Fruit fly (Drosophila melanogaster) whole organism, embryonic: ENCODE results near the gene prd1.

Source experiments
- Bteb2 ChIP-seq: fragments of 200-800 bp; sonication (Bioruptor generic); optimal IDR thresholded peaks from 2 replicates; lab custom pipeline; 2016; ENCODE audit warnings: missing biosample characterization, missing genetic modification characterization
- C15 ChIP-seq: fragments of 200-800 bp; sonication (Bioruptor generic); IDR thresholded peaks from 3 replicates; pipeline ENCODE4 v1.3.6; 2022; ENCODE audit warnings: missing biosample characterization, missing genetic modification characterization
- CG15514 ChIP-seq: fragments of 200-800 bp; sonication (Bioruptor generic); optimal IDR thresholded peaks from 3 replicates; lab custom pipeline; 2017; ENCODE audit warnings: missing biosample characterization, missing genetic modification characterization, mild to moderate bottlenecking, moderate library complexity, missing genetic modification reagents
- CG17359 ChIP-seq: fragments of 200-800 bp; sonication (Bioruptor generic); optimal IDR thresholded peaks from 3 replicates; lab custom pipeline; 2018; ENCODE audit warnings: missing biosample characterization, mild to moderate bottlenecking, missing genetic modification characterization, moderate library complexity
- CG17385 ChIP-seq: fragments of 200-800 bp; sonication (Bioruptor generic); optimal IDR thresholded peaks from 3 replicates; lab custom pipeline; 2018; ENCODE audit warnings: missing biosample characterization, mild to moderate bottlenecking, missing genetic modification characterization
- CG18262 ChIP-seq: fragments of 200-800 bp; optimal IDR thresholded peaks from 3 replicates; lab custom pipeline; 2019; ENCODE audit warnings: missing biosample characterization, mild to moderate bottlenecking, missing genetic modification characterization, moderate library complexity
- CG1832 ChIP-seq: fragments of 200-800 bp; sonication (Bioruptor generic); optimal IDR thresholded peaks from 2 replicates; lab custom pipeline; 2017; ENCODE audit warnings: missing biosample characterization, mild to moderate bottlenecking, missing genetic modification characterization, inconsistent platforms
- CG18599 ChIP-seq: fragments of 200-800 bp; sonication (Bioruptor generic); optimal IDR thresholded peaks from 3 replicates; lab custom pipeline; 2017; ENCODE audit warnings: missing biosample characterization, missing genetic modification characterization, mild to moderate bottlenecking, moderate library complexity, missing genetic modification reagents
- CG2875 ChIP-seq: fragments of 200-800 bp; sonication (Bioruptor generic); optimal IDR thresholded peaks from 2 replicates; lab custom pipeline; 2017; ENCODE audit warnings: missing biosample characterization, mild to moderate bottlenecking, missing genetic modification characterization, missing genetic modification reagents
- CG30431 ChIP-seq: fragments of 200-800 bp; sonication (Bioruptor generic); optimal IDR thresholded peaks from 2 replicates; lab custom pipeline; 2017; ENCODE audit warnings: missing biosample characterization, missing genetic modification characterization
- CG42726 ChIP-seq: fragments of 200-800 bp; sonication (Bioruptor generic); IDR thresholded peaks from 2 replicates; pipeline ENCODE4 v1.3.6; 2022; ENCODE audit warnings: missing biosample characterization, missing genetic modification characterization; ENCODE audit not compliant: partially characterized antibody
- CG43689 ChIP-seq: fragments of 200-800 bp; sonication (Bioruptor generic); IDR thresholded peaks from 2 replicates; pipeline ENCODE4 v1.3.6; 2022; ENCODE audit warnings: missing biosample characterization, missing genetic modification characterization
- CG8290 ChIP-seq, 3 experiments: fragments of 200-800 bp; sonication (Bioruptor generic); optimal IDR thresholded peaks; 2 replicates each; lab custom pipeline; 2016 to 2019; ENCODE audit warnings: missing biosample characterization in 3 of 3, missing genetic modification characterization in 3 of 3, mild to moderate bottlenecking in 2 of 3, moderate library complexity in 1 of 3
- CG9437 ChIP-seq: fragments of 200-800 bp; sonication (Bioruptor generic); optimal IDR thresholded peaks from 2 replicates; lab custom pipeline; 2018; ENCODE audit warnings: missing biosample characterization, mild to moderate bottlenecking, missing genetic modification characterization
- CrebB ChIP-seq: fragments of 200-800 bp; sonication (Bioruptor generic); optimal IDR thresholded peaks from 3 replicates; lab custom pipeline; 2018; ENCODE audit warnings: missing biosample characterization, mild to moderate bottlenecking, missing genetic modification characterization
- Doc2 ChIP-seq: fragments of 200-800 bp; sonication (Bioruptor generic); IDR thresholded peaks from 2 replicates; pipeline ENCODE4 v1.3.6; 2022; ENCODE audit warnings: missing biosample characterization, missing genetic modification characterization
- E2f2 ChIP-seq: fragments of 200-800 bp; sonication (Bioruptor generic); IDR thresholded peaks from 2 replicates; pipeline ENCODE4 v1.3.6; 2022; ENCODE audit warnings: missing biosample characterization, missing genetic modification characterization
- Eip74EF ChIP-seq, 2 experiments: fragments of 200-800 bp in 1 of 2; fragments of >200 bp in 1 of 2; sonication (Bioruptor generic) in 1 of 2; optimal IDR thresholded peaks; 2 replicates each; lab custom pipeline; 2017 to 2019; ENCODE audit warnings: missing biosample characterization in 2 of 2, missing genetic modification characterization in 2 of 2, mild to moderate bottlenecking in 1 of 2, moderate library complexity in 1 of 2
- Gug ChIP-seq: fragments of 200-800 bp; sonication (Bioruptor generic); IDR thresholded peaks from 4 replicates; pipeline ENCODE4 v1.3.6; 2022; ENCODE audit warnings: missing biosample characterization, missing genetic modification characterization
- Hey ChIP-seq: fragments of 200-800 bp; sonication (Bioruptor generic); optimal IDR thresholded peaks from 3 replicates; lab custom pipeline; 2018; ENCODE audit warnings: missing biosample characterization, mild to moderate bottlenecking, missing genetic modification characterization
- Myb ChIP-seq: fragments of 200-800 bp; sonication (Bioruptor generic); optimal IDR thresholded peaks from 2 replicates; lab custom pipeline; 2016; ENCODE audit warnings: missing biosample characterization, missing genetic modification characterization
- PHDP ChIP-seq: fragments of 200-800 bp; sonication (Bioruptor generic); optimal IDR thresholded peaks from 3 replicates; lab custom pipeline; 2018; ENCODE audit warnings: missing biosample characterization, mild to moderate bottlenecking, missing genetic modification characterization, moderate library complexity
- Spps ChIP-seq: fragments of 200-800 bp; sonication (Bioruptor generic); optimal IDR thresholded peaks from 2 replicates; lab custom pipeline; 2018; ENCODE audit warnings: missing biosample characterization, mild to moderate bottlenecking, missing genetic modification characterization
- TFAM ChIP-seq: fragments of 200-800 bp; sonication (Bioruptor generic); optimal IDR thresholded peaks from 2 replicates; lab custom pipeline; 2017; ENCODE audit warnings: missing biosample characterization, missing genetic modification characterization, inconsistent platforms
- ase ChIP-seq: fragments of 200-800 bp; sonication (Bioruptor generic); IDR thresholded peaks from 3 replicates; pipeline ENCODE4 v1.3.6; 2022; ENCODE audit warnings: missing biosample characterization, missing genetic modification characterization
- da ChIP-seq: fragments of 200-800 bp; sonication (Bioruptor generic); optimal IDR thresholded peaks from 2 replicates; lab custom pipeline; 2016; ENCODE audit warnings: missing biosample characterization, missing genetic modification characterization
- dan ChIP-seq: fragments of 200-800 bp; sonication (Bioruptor generic); IDR thresholded peaks from 2 replicates; pipeline ENCODE4 v1.3.6; 2022; ENCODE audit warnings: missing biosample characterization, missing genetic modification characterization
- dati ChIP-seq: fragments of 200-800 bp; sonication (Bioruptor generic); IDR thresholded peaks from 2 replicates; pipeline ENCODE4 v1.3.6; 2022; ENCODE audit warnings: missing biosample characterization, missing genetic modification characterization
- ftz-f1 ChIP-seq: fragments of 200-800 bp; sonication (Bioruptor generic); optimal IDR thresholded peaks from 2 replicates; lab custom pipeline; 2016; ENCODE audit warnings: missing biosample characterization, missing genetic modification characterization
- gce ChIP-seq: fragments of 200-800 bp; sonication (Bioruptor generic); IDR thresholded peaks from 3 replicates; pipeline ENCODE4 v1.3.6; 2022; ENCODE audit warnings: missing biosample characterization, missing genetic modification characterization
- gcm ChIP-seq: fragments of 200-800 bp; sonication (Bioruptor generic); optimal IDR thresholded peaks from 2 replicates; lab custom pipeline; 2019; ENCODE audit warnings: missing biosample characterization, mild to moderate bottlenecking, missing genetic modification characterization, moderate library complexity
- gem ChIP-seq: fragments of 200-800 bp; sonication (Bioruptor generic); optimal IDR thresholded peaks from 2 replicates; lab custom pipeline; 2019; ENCODE audit warnings: missing biosample characterization, mild to moderate bottlenecking, missing genetic modification characterization, moderate library complexity
- grau ChIP-seq: fragments of 200-800 bp; optimal IDR thresholded peaks from 3 replicates; lab custom pipeline; 2019; ENCODE audit warnings: missing biosample characterization, mild to moderate bottlenecking, missing genetic modification characterization, moderate library complexity
- inv ChIP-seq: fragments of 200-800 bp; sonication (Bioruptor generic); IDR thresholded peaks from 2 replicates; pipeline ENCODE4 v1.3.6; 2022; ENCODE audit warnings: missing biosample characterization, missing genetic modification characterization; ENCODE audit not compliant: partially characterized antibody
- klu ChIP-seq: fragments of 200-800 bp; sonication (Bioruptor generic); IDR thresholded peaks from 2 replicates; pipeline ENCODE4 v1.3.6; 2022; ENCODE audit warnings: missing biosample characterization, missing genetic modification characterization
- lola ChIP-seq, 3 experiments: fragments of >200 bp in 2 of 3; fragments of 200-800 bp in 1 of 3; sonication (Bioruptor generic) in 1 of 3; optimal IDR thresholded peaks; 2 replicates each; lab custom pipeline; 2017 to 2019; ENCODE audit warnings: missing biosample characterization in 3 of 3, missing genetic modification characterization in 3 of 3, mild to moderate bottlenecking in 1 of 3, moderate library complexity in 1 of 3
- otp ChIP-seq: fragments of 200-800 bp; sonication (Bioruptor generic); IDR thresholded peaks from 3 replicates; pipeline ENCODE4, ENCODE4 v1.3.6; 2022; ENCODE audit warnings: missing biosample characterization, missing genetic modification characterization
- pnt ChIP-seq: fragments of 200-800 bp; sonication (Bioruptor generic); optimal IDR thresholded peaks from 3 replicates; lab custom pipeline; 2016; ENCODE audit warnings: missing biosample characterization, missing genetic modification characterization
- prd ChIP-seq, 3 experiments: fragments of >200 bp in 2 of 3; fragments of 200-800 bp in 1 of 3; sonication (Bioruptor generic) in 1 of 3; optimal IDR thresholded peaks in 2 of 3; IDR thresholded peaks in 1 of 3; 2 replicates in 2 of 3; 3 replicates in 1 of 3; pipeline versions ENCODE4 v1.3.6 to Lab custom; 2017 to 2022; ENCODE audit warnings: missing biosample characterization in 1 of 3, missing genetic modification characterization in 1 of 3
- psq ChIP-seq: fragments of 200-800 bp; sonication (Bioruptor generic); optimal IDR thresholded peaks from 2 replicates; lab custom pipeline; 2017; ENCODE audit warnings: missing biosample characterization, missing genetic modification characterization
- row ChIP-seq: fragments of 200-800 bp; sonication (Bioruptor generic); IDR thresholded peaks from 3 replicates; pipeline ENCODE4 v1.3.6; 2022; ENCODE audit warnings: missing biosample characterization, missing genetic modification characterization
- salm ChIP-seq: fragments of 200-800 bp; sonication (Bioruptor generic); optimal IDR thresholded peaks from 2 replicates; lab custom pipeline; 2018; ENCODE audit warnings: missing biosample characterization, mild to moderate bottlenecking, missing genetic modification characterization
- sens-2 ChIP-seq: fragments of 200-800 bp; sonication (Bioruptor generic); IDR thresholded peaks from 2 replicates; pipeline ENCODE4 v1.3.6; 2022; ENCODE audit warnings: missing biosample characterization, missing genetic modification characterization
- slbo ChIP-seq: fragments of 200-800 bp; sonication (Bioruptor generic); IDR thresholded peaks from 2 replicates; pipeline ENCODE4 v1.3.6; 2022; ENCODE audit warnings: missing biosample characterization, missing genetic modification characterization
- stwl ChIP-seq: fragments of 200-800 bp; sonication (Bioruptor generic); optimal IDR thresholded peaks from 3 replicates; lab custom pipeline; 2018; ENCODE audit warnings: missing biosample characterization, mild to moderate bottlenecking, missing genetic modification characterization, moderate library complexity
- usp ChIP-seq: fragments of >200 bp; optimal IDR thresholded peaks from 2 replicates; lab custom pipeline; 2017; ENCODE audit warnings: missing biosample characterization, missing genetic modification characterization
- wek ChIP-seq: fragments of 200-800 bp; sonication (Bioruptor generic); optimal IDR thresholded peaks from 3 replicates; lab custom pipeline; 2018; ENCODE audit warnings: missing biosample characterization, mild to moderate bottlenecking, missing genetic modification characterization, moderate library complexity
- wor ChIP-seq: fragments of 200-800 bp; sonication (Bioruptor generic); IDR thresholded peaks from 2 replicates; pipeline ENCODE4 v1.3.6; 2022; ENCODE audit warnings: missing biosample characterization, missing genetic modification characterization

Gene prd1

DNA sequence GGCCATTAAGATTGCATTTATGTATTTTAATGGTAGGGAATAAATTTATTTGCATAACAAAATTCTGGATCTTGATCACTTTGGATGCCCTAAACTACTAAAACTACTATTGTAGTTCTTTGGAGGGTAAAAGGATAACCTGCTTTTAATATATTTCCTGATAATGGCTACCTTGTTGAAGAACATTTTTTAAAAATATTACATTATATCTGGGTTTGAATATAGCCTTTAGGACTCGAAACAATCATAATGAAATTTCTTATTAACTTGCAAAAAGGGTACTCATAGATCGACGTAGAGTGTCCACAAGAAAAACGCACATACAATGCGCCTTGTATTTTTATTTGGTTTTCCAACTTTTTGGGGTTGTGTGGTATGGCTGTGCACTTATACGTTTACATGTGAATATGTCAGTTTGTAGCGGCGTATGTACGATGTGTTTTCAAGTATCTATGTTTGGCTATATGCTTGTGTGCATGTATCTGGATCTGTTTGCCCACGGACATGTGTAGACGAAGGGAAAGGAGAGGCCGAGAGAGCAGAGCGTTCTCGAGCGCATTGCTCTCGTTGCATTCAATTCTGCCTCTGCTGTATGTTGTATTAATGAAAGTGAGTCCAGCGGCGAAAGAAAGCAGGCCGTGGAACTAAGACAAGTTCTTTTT is 7.3 kb downstream of the prd1 start (continued):
- peak; percentile 93 for TF ChIP-seq gem (tag; lab: Kevin White, UChicago)
- TF ChIP-seq dan = no peak
- TF ChIP-seq sens-2 (GFP tag; lab: Robert Waterston, UW) = 0 out of 2 replicates have a peak, but pooled peaks have one; percentile 32
- TF ChIP-seq C15 (GFP tag; lab: Robert Waterston, UW) = no peak
- no peak for TF ChIP-seq TFAM (GFP tag; lab: Kevin White, UChicago)
- TF ChIP-seq PHDP (tag; lab: Kevin White, UChicago) = peak; percentile 63
- no peak for TF ChIP-seq CG43689 (GFP tag; lab: Robert Waterston, UW)
- peak; percentile 16 for TF ChIP-seq wek
- TF ChIP-seq CG2875 (GFP tag; lab: Kevin White, UChicago) = peak; percentile 67
- TF ChIP-seq wor = peak; percentile 35; the same call in 1 of the 2 replicates
- TF ChIP-seq Myb (GFP tag; lab: Kevin White, UChicago) = no peak
- no peak for TF ChIP-seq Bteb2 (GFP tag; lab: Kevin White, UChicago)
- TF ChIP-seq prd (optimal IDR thresholded peaks at IDR 0.05; lab: Kevin White, UChicago) = no peak
- peak; percentile 77 for TF ChIP-seq prd (GFP tag; IDR thresholded peaks at IDR 0.05; lab: Robert Waterston, UW)
- peak; percentile 86 for TF ChIP-seq CG8290 (GFP tag; optimal IDR thresholded peaks at IDR 0.05; lab: Kevin White, UChicago)
- peak in 1 of 2 experiments; percentile 22 for TF ChIP-seq CG8290 (tag; optimal IDR thresholded peaks at IDR 0.05; lab: Kevin White, UChicago)
- TF ChIP-seq Gug (GFP tag; lab: Robert Waterston, UW) = peak; percentile 63; the same call in 2 of the 4 replicates
- peak; percentile 80 for TF ChIP-seq grau (tag; lab: Kevin White, UChicago)
- no peak for TF ChIP-seq da (GFP tag; lab: Kevin White, UChicago)
- TF ChIP-seq psq (GFP tag; lab: Kevin White, UChicago) = no peak
- TF ChIP-seq CG1832 = no peak
- peak; percentile 78 for TF ChIP-seq salm
- TF ChIP-seq CG15514 = no peak
- TF ChIP-seq CG17385 = peak; percentile 42
- TF ChIP-seq Spps (tag; lab: Kevin White, UChicago) = peak; percentile 84
- no peak for TF ChIP-seq usp (GFP tag; lab: Kevin White, UChicago)
- TF ChIP-seq Doc2 = no peak
- TF ChIP-seq gcm (GFP tag; lab: Kevin White, UChicago) = peak; percentile 70
- TF ChIP-seq CG9437 (GFP tag; lab: Kevin White, UChicago) = peak; percentile 68
- no peak for TF ChIP-seq inv (GFP tag; lab: Robert Waterston, UW)
- no peak for TF ChIP-seq Hey
- TF ChIP-seq row (GFP tag; lab: Robert Waterston, UW) = peak; percentile 75
- peak; percentile 71 for TF ChIP-seq CG17359
- no peak for TF ChIP-seq slbo (GFP tag; lab: Robert Waterston, UW)
- no peak for TF ChIP-seq klu
- peak; percentile 20; the same call in 1 of the 3 replicates for TF ChIP-seq ase
- peak; percentile 33 for TF ChIP-seq CG18599 (GFP tag; lab: Kevin White, UChicago)
- TF ChIP-seq dati = no peak
- TF ChIP-seq CG18262 (tag; lab: Kevin White, UChicago) = peak; percentile 95
- 0 out of 3 replicates have a peak, but pooled peaks have one; percentile 3 for TF ChIP-seq otp (GFP tag; lab: Robert Waterston, UW)
- no peak for TF ChIP-seq ftz-f1 (GFP tag; lab: Kevin White, UChicago)
- peak in 1 of 2 experiments; percentile 71 for TF ChIP-seq Eip74EF (GFP tag; optimal IDR thresholded peaks at IDR 0.05; lab: Kevin White, UChicago)
- TF ChIP-seq gce (GFP tag; lab: Robert Waterston, UW) = 0 out of 3 replicates have a peak, but pooled peaks have one; percentile 18
- peak; percentile 10; the same call in 1 of the 2 replicates for TF ChIP-seq E2f2 (GFP tag; lab: Robert Waterston, UW)
- peak in 1 of 3 experiments; percentile 97 for TF ChIP-seq lola (GFP tag; optimal IDR thresholded peaks at IDR 0.05; lab: Kevin White, UChicago)
- TF ChIP-seq CG30431 (GFP tag; lab: Kevin White, UChicago) = peak; percentile 86
- peak; percentile 12 for TF ChIP-seq CrebB (tag; lab: Kevin White, UChicago)
- TF ChIP-seq CG42726 (GFP tag; lab: Robert Waterston, UW) = no peak
- TF ChIP-seq pnt (GFP tag; lab: Kevin White, UChicago) = peak; percentile 61
- peak; percentile 23 for TF ChIP-seq stwl (tag; lab: Kevin White, UChicago)
